Fruit fly (Drosophila melanogaster) whole organism, embryonic: ENCODE results near the gene Tango2.
A peak's percentile ranks its signal among the peaks of the same experiment; 100 is the strongest.

Experiments
- CG10366 ChIP-seq: fragments of 200-800 bp; sonication (Bioruptor generic); IDR thresholded peaks from 2 replicates; pipeline ENCODE4 v1.3.6; 2022; ENCODE audit warnings: missing biosample characterization, missing genetic modification characterization
- CG10543 ChIP-seq: fragments of 200-800 bp; sonication (Bioruptor generic); optimal IDR thresholded peaks from 3 replicates; lab custom pipeline; 2017; ENCODE audit warnings: missing biosample characterization, mild to moderate bottlenecking, missing genetic modification characterization, moderate library complexity
- CG12071 ChIP-seq: fragments of 200-800 bp; sonication (Bioruptor generic); optimal IDR thresholded peaks from 3 replicates; lab custom pipeline; 2018; ENCODE audit warnings: missing biosample characterization, mild to moderate bottlenecking, missing genetic modification characterization
- CG15269 ChIP-seq: fragments of 200-800 bp; sonication (Bioruptor generic); optimal IDR thresholded peaks from 2 replicates; lab custom pipeline; 2018; ENCODE audit warnings: missing biosample characterization, mild to moderate bottlenecking, missing genetic modification characterization, moderate library complexity
- CG15479 ChIP-seq: fragments of 200-800 bp; sonication (Bioruptor generic); optimal IDR thresholded peaks from 3 replicates; lab custom pipeline; 2019; ENCODE audit warnings: missing biosample characterization, mild to moderate bottlenecking, missing genetic modification characterization, moderate library complexity
- CG1602 ChIP-seq: fragments of 200-800 bp; sonication (Bioruptor generic); optimal IDR thresholded peaks from 3 replicates; lab custom pipeline; 2016; ENCODE audit warnings: missing biosample characterization, missing genetic modification characterization
- CG16815 ChIP-seq: fragments of 200-800 bp; sonication (Bioruptor generic); optimal IDR thresholded peaks from 3 replicates; lab custom pipeline; 2017; ENCODE audit warnings: missing biosample characterization, mild to moderate bottlenecking, missing genetic modification characterization
- CG1792 ChIP-seq: fragments of 200-800 bp; sonication (Bioruptor generic); optimal IDR thresholded peaks from 2 replicates; lab custom pipeline; 2016; ENCODE audit warnings: missing biosample characterization, missing genetic modification characterization
- CG18011 ChIP-seq: fragments of 200-800 bp; sonication (Bioruptor generic); optimal IDR thresholded peaks from 2 replicates; lab custom pipeline; 2017; ENCODE audit warnings: missing biosample characterization, missing genetic modification characterization, mild to moderate bottlenecking, moderate library complexity, missing genotype
- CG18619 ChIP-seq: fragments of 200-800 bp; sonication (Bioruptor generic); optimal IDR thresholded peaks from 3 replicates; lab custom pipeline; 2017; ENCODE audit warnings: missing biosample characterization, mild to moderate bottlenecking, missing genetic modification characterization
- CG31365 ChIP-seq: fragments of 200-800 bp; sonication (Bioruptor generic); optimal IDR thresholded peaks from 2 replicates; lab custom pipeline; 2018; ENCODE audit warnings: missing biosample characterization, mild to moderate bottlenecking, missing genetic modification characterization
- CG3163 ChIP-seq: fragments of 200-800 bp; sonication (Bioruptor generic); optimal IDR thresholded peaks from 3 replicates; lab custom pipeline; 2016; ENCODE audit warnings: missing biosample characterization, missing genetic modification characterization
- CG34224 ChIP-seq: fragments of 200-800 bp; sonication (Bioruptor generic); IDR thresholded peaks from 3 replicates; pipeline ENCODE4 v1.3.6; 2022; ENCODE audit warnings: missing biosample characterization, missing genetic modification characterization; ENCODE audit not compliant: partially characterized antibody
- CG43689 ChIP-seq: fragments of 200-800 bp; sonication (Bioruptor generic); IDR thresholded peaks from 2 replicates; pipeline ENCODE4 v1.3.6; 2022; ENCODE audit warnings: missing biosample characterization, missing genetic modification characterization
- CG6272 ChIP-seq: fragments of 200-800 bp; sonication (Bioruptor generic); IDR thresholded peaks from 2 replicates; pipeline ENCODE4 v1.3.6; 2022; ENCODE audit warnings: missing biosample characterization, missing genetic modification characterization
- CG6689 ChIP-seq: fragments of 200-800 bp; sonication (Bioruptor generic); IDR thresholded peaks from 2 replicates; pipeline ENCODE4 v1.3.6; 2022; ENCODE audit warnings: missing biosample characterization, missing genetic modification characterization
- CG9437 ChIP-seq: fragments of 200-800 bp; sonication (Bioruptor generic); optimal IDR thresholded peaks from 2 replicates; lab custom pipeline; 2018; ENCODE audit warnings: missing biosample characterization, mild to moderate bottlenecking, missing genetic modification characterization
- D19B ChIP-seq: fragments of 200-800 bp; sonication (Bioruptor generic); optimal IDR thresholded peaks from 2 replicates; lab custom pipeline; 2017; ENCODE audit warnings: missing biosample characterization, mild to moderate bottlenecking, missing genetic modification characterization
- E2f1 ChIP-seq: fragments of 200-800 bp; sonication (Bioruptor generic); IDR thresholded peaks from 2 replicates; pipeline ENCODE4 v1.3.6; 2022; ENCODE audit warnings: missing biosample characterization, missing genetic modification characterization
- Elba2 ChIP-seq: fragments of 200-800 bp; sonication (Bioruptor generic); optimal IDR thresholded peaks from 3 replicates; lab custom pipeline; 2016; ENCODE audit warnings: missing biosample characterization, missing genetic modification characterization
- Ets65A ChIP-seq: fragments of 200-800 bp; sonication (Bioruptor generic); peaks from one replicate; lab custom pipeline; 2016; ENCODE audit warnings: missing biosample characterization, missing genetic modification characterization
- Ets97D ChIP-seq: fragments of 200-800 bp; sonication (Bioruptor generic); optimal IDR thresholded peaks from 3 replicates; lab custom pipeline; 2016; ENCODE audit warnings: missing biosample characterization, missing genetic modification characterization
- Gsc ChIP-seq: fragments of 200-800 bp; sonication (Bioruptor generic); IDR thresholded peaks from 2 replicates; pipeline ENCODE4 v1.3.6; 2022; ENCODE audit warnings: missing biosample characterization, missing genetic modification characterization
- H2.0 ChIP-seq: fragments of 200-800 bp; sonication (Bioruptor generic); IDR thresholded peaks from 2 replicates; pipeline ENCODE4 v1.3.6; 2022; ENCODE audit warnings: missing biosample characterization, missing genetic modification characterization
- Side ChIP-seq: fragments of 200-800 bp; sonication (Bioruptor generic); optimal IDR thresholded peaks from 2 replicates; lab custom pipeline; 2016; ENCODE audit warnings: missing biosample characterization, missing genetic modification characterization
- Sox100B ChIP-seq: fragments of 200-800 bp; sonication (Bioruptor generic); optimal IDR thresholded peaks from 3 replicates; lab custom pipeline; 2018; ENCODE audit warnings: missing biosample characterization, mild to moderate bottlenecking, missing genetic modification characterization
- YL-1 ChIP-seq: fragments of 200-800 bp; sonication (Bioruptor generic); optimal IDR thresholded peaks from 3 replicates; lab custom pipeline; 2017; ENCODE audit warnings: missing biosample characterization, mild to moderate bottlenecking, missing genetic modification characterization
- amos ChIP-seq: fragments of 200-800 bp; sonication (Bioruptor generic); IDR thresholded peaks from 2 replicates; pipeline ENCODE4 v1.3.6; 2022; ENCODE audit warnings: missing biosample characterization, missing genetic modification characterization; ENCODE audit not compliant: partially characterized antibody
- ase ChIP-seq: fragments of 200-800 bp; sonication (Bioruptor generic); IDR thresholded peaks from 3 replicates; pipeline ENCODE4 v1.3.6; 2022; ENCODE audit warnings: missing biosample characterization, missing genetic modification characterization
- ato ChIP-seq: fragments of 200-800 bp; sonication (Bioruptor generic); IDR thresholded peaks from 2 replicates; pipeline ENCODE4 v1.3.6; 2022; ENCODE audit warnings: missing biosample characterization, missing genetic modification characterization; ENCODE audit not compliant: partially characterized antibody
- bab2 ChIP-seq: fragments of 200-800 bp; sonication (Bioruptor generic); optimal IDR thresholded peaks from 2 replicates; lab custom pipeline; 2016; ENCODE audit warnings: missing biosample characterization, missing genetic modification characterization
- cg ChIP-seq: fragments of 200-800 bp; sonication (Bioruptor generic); optimal IDR thresholded peaks from 3 replicates; lab custom pipeline; 2019; ENCODE audit warnings: missing biosample characterization, mild to moderate bottlenecking, missing genetic modification characterization, moderate library complexity
- ci ChIP-seq: fragments of 200-800 bp; sonication (Bioruptor generic); IDR thresholded peaks from 3 replicates; pipeline ENCODE4 v1.3.6; 2022; ENCODE audit warnings: missing biosample characterization, missing genetic modification characterization
- dan ChIP-seq: fragments of 200-800 bp; sonication (Bioruptor generic); IDR thresholded peaks from 2 replicates; pipeline ENCODE4 v1.3.6; 2022; ENCODE audit warnings: missing biosample characterization, missing genetic modification characterization
- en ChIP-seq: fragments of 200-800 bp; sonication (Bioruptor generic); optimal IDR thresholded peaks from 2 replicates; lab custom pipeline; 2016; ENCODE audit warnings: missing biosample characterization, missing genetic modification characterization
- fd96Cb ChIP-seq: fragments of 200-800 bp; sonication (Bioruptor generic); optimal IDR thresholded peaks from 2 replicates; lab custom pipeline; 2018; ENCODE audit warnings: missing biosample characterization, mild to moderate bottlenecking, missing genetic modification characterization, moderate library complexity
- fu2 ChIP-seq: fragments of 200-800 bp; sonication (Bioruptor generic); optimal IDR thresholded peaks from 2 replicates; lab custom pipeline; 2016; ENCODE audit warnings: missing biosample characterization, missing genetic modification characterization
- gsb ChIP-seq: fragments of 200-800 bp; sonication (Bioruptor generic); IDR thresholded peaks from 2 replicates; pipeline ENCODE4 v1.3.6; 2022; ENCODE audit warnings: missing biosample characterization, missing genetic modification characterization
- her ChIP-seq: fragments of 200-800 bp; sonication (Bioruptor generic); optimal IDR thresholded peaks from 2 replicates; lab custom pipeline; 2016; ENCODE audit warnings: missing biosample characterization, missing genetic modification characterization
- jing ChIP-seq: fragments of 200-800 bp; sonication (Bioruptor generic); optimal IDR thresholded peaks from 2 replicates; lab custom pipeline; 2018; ENCODE audit warnings: missing biosample characterization, mild to moderate bottlenecking, missing genetic modification characterization
- pan ChIP-seq, 4 experiments: fragments of >200 bp in 3 of 4; fragments of 200-800 bp in 1 of 4; sonication (Bioruptor generic) in 1 of 4; optimal IDR thresholded peaks in 3 of 4; IDR thresholded peaks in 1 of 4; 2 replicates each; pipeline versions ENCODE4 v1.3.6 to Lab custom; 2017 to 2022; ENCODE audit warnings: missing biosample characterization in 2 of 4, missing genetic modification characterization in 2 of 4, mixed read lengths in 1 of 4
- pnt ChIP-seq: fragments of 200-800 bp; sonication (Bioruptor generic); optimal IDR thresholded peaks from 3 replicates; lab custom pipeline; 2016; ENCODE audit warnings: missing biosample characterization, missing genetic modification characterization
- ro ChIP-seq: fragments of 200-800 bp; sonication (Bioruptor generic); IDR thresholded peaks from 2 replicates; pipeline ENCODE4 v1.3.6; 2022; ENCODE audit warnings: missing biosample characterization, missing genetic modification characterization
- schlank ChIP-seq: fragments of 200-800 bp; sonication (Bioruptor generic); optimal IDR thresholded peaks from 2 replicates; lab custom pipeline; 2018; ENCODE audit warnings: missing biosample characterization, mild to moderate bottlenecking, missing genetic modification characterization
- sens ChIP-seq: fragments of 200-800 bp; sonication (Bioruptor generic); peaks from one replicate; lab custom pipeline; 2016; ENCODE audit warnings: missing biosample characterization, missing genetic modification characterization
- sima ChIP-seq: fragments of 200-800 bp; sonication (Bioruptor generic); optimal IDR thresholded peaks from 2 replicates; lab custom pipeline; 2016; ENCODE audit warnings: missing biosample characterization, missing genetic modification characterization
- sna ChIP-seq: fragments of 200-800 bp; sonication (Bioruptor generic); IDR thresholded peaks from 2 replicates; pipeline ENCODE4 v1.3.6; 2022; ENCODE audit warnings: missing biosample characterization, missing genetic modification characterization; ENCODE audit not compliant: partially characterized antibody
- toy ChIP-seq: fragments of 200-800 bp; sonication (Bioruptor generic); IDR thresholded peaks from 2 replicates; pipeline ENCODE4 v1.3.6; 2022; ENCODE audit warnings: missing biosample characterization, missing genetic modification characterization
- ttk ChIP-seq: fragments of 200-800 bp; sonication (Bioruptor generic); IDR thresholded peaks from 2 replicates; pipeline ENCODE4 v2.1.2; 2022; ENCODE audit warnings: missing biosample characterization, missing genetic modification characterization
- zfh2 ChIP-seq: fragments of 200-800 bp; sonication (Bioruptor generic); optimal IDR thresholded peaks from 2 replicates; lab custom pipeline; 2016; ENCODE audit warnings: missing biosample characterization, missing genetic modification characterization

Gene Tango2

dm6 chrX:13634254-13634999, 17.6 kb downstream of the Tango2 start (continued):
- TF ChIP-seq CG34224 (GFP tag; lab: Robert Waterston, UW) = no peak
- TF ChIP-seq toy = 0 out of 2 replicates have a peak, but pooled peaks have one; percentile 16
- no peak for TF ChIP-seq amos (GFP tag; lab: Robert Waterston, UW)
- TF ChIP-seq CG1792 (GFP tag; lab: Kevin White, UChicago) = peak; percentile 30
- TF ChIP-seq sima = no peak
- peak; percentile 94 for TF ChIP-seq CG15479
- peak; percentile 45 for TF ChIP-seq Side (GFP tag; lab: Kevin White, UChicago)
- TF ChIP-seq CG18619 = peak; percentile 32
- no peak for TF ChIP-seq CG18011 (GFP tag; lab: Kevin White, UChicago)
- TF ChIP-seq CG6689 (GFP tag; lab: Robert Waterston, UW) = no peak
- TF ChIP-seq fu2 = peak; percentile 20
- TF ChIP-seq zfh2 (GFP tag; lab: Kevin White, UChicago) = peak; percentile 71
- no peak for TF ChIP-seq CG3163 (GFP tag; lab: Kevin White, UChicago)
- TF ChIP-seq gsb (GFP tag; lab: Robert Waterston, UW) = peak; percentile 25; the same call in 1 of the 2 replicates
- peak; percentile 64; the same call in 2 of the 3 replicates for TF ChIP-seq ci
- TF ChIP-seq Ets65A (GFP tag; lab: Kevin White, UChicago) = peak; percentile 92
- TF ChIP-seq cg (GFP tag; lab: Kevin White, UChicago) = peak; percentile 36
- TF ChIP-seq CG43689 (GFP tag; lab: Robert Waterston, UW) = 0 out of 2 replicates have a peak, but pooled peaks have one; percentile 26
- peak; percentile 35 for TF ChIP-seq CG31365 (tag; lab: Kevin White, UChicago)
- TF ChIP-seq ase (GFP tag; lab: Robert Waterston, UW) = no peak
- TF ChIP-seq Gsc (GFP tag; lab: Robert Waterston, UW) = no peak
- TF ChIP-seq Sox100B (GFP tag; lab: Kevin White, UChicago) = peak; percentile 44
- no peak for TF ChIP-seq Elba2
- no peak for TF ChIP-seq CG10366
- peak; percentile 34 for TF ChIP-seq CG15269 (tag; lab: Kevin White, UChicago)
- no peak for TF ChIP-seq ato (GFP tag; lab: Robert Waterston, UW)
- TF ChIP-seq ttk (GFP tag; lab: Robert Waterston, UW) = no peak
- no peak for TF ChIP-seq en (GFP tag; lab: Kevin White, UChicago)
- TF ChIP-seq ro (GFP tag; lab: Robert Waterston, UW) = no peak
- no peak for TF ChIP-seq H2.0 (GFP tag; lab: Robert Waterston, UW)
- TF ChIP-seq CG1602 (GFP tag; lab: Kevin White, UChicago) = no peak
- TF ChIP-seq CG6272 (GFP tag; lab: Robert Waterston, UW) = no peak
- TF ChIP-seq fd96Cb (tag; lab: Kevin White, UChicago) = no peak
- peak; percentile 51 for TF ChIP-seq her (GFP tag; lab: Kevin White, UChicago)
- TF ChIP-seq Ets97D (GFP tag; lab: Kevin White, UChicago) = no peak
- peak; percentile 39 for TF ChIP-seq YL-1 (GFP tag; lab: Kevin White, UChicago)
- no peak for TF ChIP-seq pan (optimal IDR thresholded peaks at IDR 0.05; lab: Kevin White, UChicago)
- TF ChIP-seq pan (GFP tag; optimal IDR thresholded peaks at IDR 0.05 in 1 of 2, IDR thresholded peaks at IDR 0.05 in 1 of 2) = no peak
- peak; percentile 62 for TF ChIP-seq bab2
- no peak for TF ChIP-seq CG9437 (GFP tag; lab: Kevin White, UChicago)
- TF ChIP-seq CG10543 = peak; percentile 89
- TF ChIP-seq CG12071 (GFP tag; lab: Kevin White, UChicago) = peak; percentile 66
- TF ChIP-seq sna (GFP tag; lab: Robert Waterston, UW) = no peak
- TF ChIP-seq jing (GFP tag; lab: Kevin White, UChicago) = no peak
- TF ChIP-seq dan = no peak
- peak; percentile 55 for TF ChIP-seq schlank
- peak; percentile 81 for TF ChIP-seq sens
- TF ChIP-seq D19B (GFP tag; lab: Kevin White, UChicago) = peak; percentile 73
- peak; percentile 29 for TF ChIP-seq CG16815 (GFP tag; lab: Kevin White, UChicago)
- no peak for TF ChIP-seq E2f1
- TF ChIP-seq pnt (GFP tag; lab: Kevin White, UChicago) = no peak
